Worm (Caenorhabditis elegans) whole organism, midembryonic: ENCODE data around the gene lbp-7.

Experiments used
- T22C8.4 ChIP-seq: fragments of 200-800 bp; sonication (Bioruptor generic); IDR thresholded peaks from 2 replicates; pipeline ENCODE4 v1.3.6; 2022; ENCODE audit warnings: missing genetic modification characterization, missing compliant biosample characterization
- cog-1 ChIP-seq: sonication (generic microtip); optimal IDR thresholded peaks from 2 replicates; lab custom pipeline; 2016; ENCODE audit warnings: missing genetic modification characterization, missing compliant biosample characterization
- flt-1 ChIP-seq: fragments of 200-800 bp; sonication (Bioruptor generic); IDR thresholded peaks from 2 replicates; pipeline ENCODE4 v1.3.6; 2022; ENCODE audit warnings: missing genetic modification characterization, missing compliant biosample characterization
- klf-2 ChIP-seq: fragments of 200-800 bp; sonication (Bioruptor generic); conservative IDR thresholded peaks from 2 replicates; pipeline ENCODE4 v1.3.6; 2022; ENCODE audit warnings: missing genetic modification reagents, missing genetic modification characterization, missing compliant biosample characterization
- ref-1 ChIP-seq: fragments of 200-800 bp; sonication (Bioruptor generic); conservative IDR thresholded peaks from 2 replicates; pipeline ENCODE4 v1.3.6; 2022; ENCODE audit warnings: missing genetic modification reagents, missing genetic modification characterization, missing compliant biosample characterization
- tab-1 ChIP-seq: fragments of 200-800 bp; sonication (Bioruptor generic); IDR thresholded peaks from 2 replicates; pipeline ENCODE4 v1.3.6; 2022; ENCODE audit warnings: missing genetic modification characterization, missing compliant biosample characterization
- ztf-23 ChIP-seq: fragments of 200-800 bp; sonication (Bioruptor generic); IDR thresholded peaks from 2 replicates; pipeline ENCODE4 v1.3.6; 2022; ENCODE audit warnings: missing genetic modification reagents, missing genetic modification characterization, missing compliant biosample characterization
- ztf-29 ChIP-seq: fragments of 200-800 bp; sonication (Bioruptor generic); IDR thresholded peaks from 2 replicates; pipeline ENCODE4 v1.3.6; 2022; ENCODE audit warnings: missing genetic modification reagents, missing genetic modification characterization, missing compliant biosample characterization

- TF ChIP-seq T22C8.4 (GFP tag; lab: Robert Waterston, UW) = no peak
- TF ChIP-seq flt-1 (GFP tag; lab: Robert Waterston, UW) = no peak
- no peak for TF ChIP-seq ztf-23 (GFP tag; lab: Robert Waterston, UW)
- no peak for TF ChIP-seq ztf-29 (GFP tag; lab: Robert Waterston, UW)
- no peak for TF ChIP-seq klf-2 (GFP tag; lab: Robert Waterston, UW)
- TF ChIP-seq cog-1 = no peak
- TF ChIP-seq ref-1 (GFP tag; lab: Robert Waterston, UW) = no peak
- TF ChIP-seq tab-1 (GFP tag; lab: Robert Waterston, UW) = no peak
These were observed 29.0 kb downstream of the lbp-7 start for ce11 chrV:13908120-13908915.
